Worm (Caenorhabditis elegans): ENCODE data around the gene nhr-239.
"Not testable (repeated sequence)": the region's sequence is repeated elsewhere in the genome, so short reads cannot be mapped to it uniquely, and the experiment has no call there.

Gene nhr-239

ce11 chrIII:2598491-2599065 is 37.1 kb downstream of the nhr-239 start (continued):
- no peak for TF ChIP-seq ceh-40 (GFP tag; IDR thresholded peaks at IDR 0.05)

ce11 chrIII:2603671-2604070 is 42.2 kb downstream of the nhr-239 start, which contains the start of gene Y71H2B.11:
Gene Y71H2B.11, plus strand, starts transcription at chrIII:2603971.
- TF ChIP-seq let-526 (GFP tag; IDR thresholded peaks at IDR 0.05) (no peak), lsl-1 (GFP tag; optimal IDR thresholded peaks at IDR 0.05) (no peak), ama-1 (optimal IDR thresholded peaks at IDR 0.05) (no peak), ama-1 (GFP tag; optimal IDR thresholded peaks at IDR 0.05) (no peak), athp-1 (tag; optimal IDR thresholded peaks at IDR 0.05) (no peak), Y79H2A.3 (GFP tag; conservative IDR thresholded peaks at IDR 0.05) (no peak), F33H1.4 (GFP tag; IDR thresholded peaks at IDR 0.05) (no peak), B0336.3 (GFP tag; IDR thresholded peaks at IDR 0.05) (no peak), lin-40 (tag; optimal IDR thresholded peaks at IDR 0.05) (no peak), dpl-1 (GFP tag; optimal IDR thresholded peaks at IDR 0.05) (no peak), die-1 (tag; optimal IDR thresholded peaks at IDR 0.05) (no peak), K11D2.4 (GFP tag; IDR thresholded peaks at IDR 0.05) (no peak), bed-2 (GFP tag; IDR thresholded peaks at IDR 0.05) (no peak), mel-28 (tag; optimal IDR thresholded peaks at IDR 0.05; ENCODE audit: borderline replicate concordance) (no peak), repo-1 (tag; optimal IDR thresholded peaks at IDR 0.05) (no peak), ceh-91 (GFP tag; IDR thresholded peaks at IDR 0.05) (no peak), unc-62 (GFP tag; optimal IDR thresholded peaks at IDR 0.05) (no peak), lin-35 (GFP tag; optimal IDR thresholded peaks at IDR 0.05) (no peak)

ce11 chrIII:2607717-2608116 is 46.2 kb downstream of the nhr-239 start, which contains the start of gene Y71H2B.5:
Gene Y71H2B.5, plus strand, starts transcription at chrIII:2608017.
- TF ChIP-seq B0019.2 (GFP tag; conservative IDR thresholded peaks at IDR 0.05); B0261.1 (tag; optimal IDR thresholded peaks at IDR 0.05); mcd-1 (GFP tag; IDR thresholded peaks at IDR 0.05): not testable (repeated sequence)

Measured in whole organism, young adult.